Fruit fly (Drosophila melanogaster): ENCODE results near the gene CG1571.

CG1571 gene

DNA sequence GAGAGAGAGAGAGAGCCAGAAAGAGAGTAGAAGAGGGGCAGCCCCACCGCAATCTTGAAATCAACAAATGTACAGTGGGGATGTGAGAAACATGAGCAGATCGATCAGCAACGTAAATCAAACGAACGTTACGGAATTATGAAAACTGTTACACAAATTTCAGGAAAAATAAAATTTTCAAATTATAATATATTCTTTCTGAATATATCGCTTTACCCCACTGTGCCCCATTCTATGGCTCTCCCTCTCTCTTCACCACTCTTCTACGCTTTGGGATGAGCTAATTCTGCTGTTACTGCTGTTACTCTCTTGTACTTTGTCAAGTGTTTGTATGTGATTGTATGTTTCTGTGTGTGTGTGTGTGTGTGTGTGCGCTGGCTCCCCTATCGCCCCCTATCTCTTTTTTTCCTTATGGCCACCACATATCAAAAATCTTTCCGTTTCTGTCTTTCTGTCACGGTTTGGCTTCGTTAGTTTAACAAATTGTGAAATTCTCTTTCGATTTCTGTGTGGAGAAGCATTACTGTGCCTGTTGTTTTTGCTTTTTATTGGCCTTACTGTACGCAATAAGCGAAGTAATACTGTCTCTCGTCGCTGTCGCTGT lies 15.4 kb downstream of the CG1571 start (continued):
- peak; percentile 96 for TF ChIP-seq CG17829 (tag; optimal IDR thresholded peaks at IDR 0.05)
- TF ChIP-seq Atf6 (GFP tag; IDR thresholded peaks at IDR 0.05) = peak; percentile 98
- TF ChIP-seq CG2678 (tag; optimal IDR thresholded peaks at IDR 0.05) = peak; percentile 97
- TF ChIP-seq CG7556 (GFP tag; optimal IDR thresholded peaks at IDR 0.05) = peak; percentile 97
- peak; percentile 91 for TF ChIP-seq Dad (GFP tag; optimal IDR thresholded peaks at IDR 0.05)
- TF ChIP-seq vvl (GFP tag; IDR thresholded peaks at IDR 0.05) = peak; percentile 99
- TF ChIP-seq CG30020 (tag; optimal IDR thresholded peaks at IDR 0.05) = peak; percentile 57
- peak; percentile 88 for TF ChIP-seq CG16863 (GFP tag; optimal IDR thresholded peaks at IDR 0.05)
- TF ChIP-seq CG13287 (GFP tag; IDR thresholded peaks at IDR 0.05; ENCODE audit: partially characterized antibody) = peak; percentile 65
- peak; percentile 49 for TF ChIP-seq Dref (GFP tag; IDR thresholded peaks at IDR 0.05)
- peak; percentile 98 for TF ChIP-seq rib (GFP tag; IDR thresholded peaks at IDR 0.05)
- TF ChIP-seq CG14014 (GFP tag; IDR thresholded peaks at IDR 0.05) = peak; percentile 98
- TF ChIP-seq Sry-β (GFP tag; optimal IDR thresholded peaks at IDR 0.05) = no peak
- TF ChIP-seq E2f2 (GFP tag; IDR thresholded peaks at IDR 0.05) = peak; percentile 87
- peak; percentile 96 for TF ChIP-seq NfI (GFP tag; optimal IDR thresholded peaks at IDR 0.05)
- no peak for TF ChIP-seq CG8478 (optimal IDR thresholded peaks at IDR 0.05)
- peak; percentile 97 for TF ChIP-seq CG2712 (tag; optimal IDR thresholded peaks at IDR 0.05)
- peak; percentile 50 for TF ChIP-seq CG9876 (GFP tag; optimal IDR thresholded peaks at IDR 0.05)
- TF ChIP-seq seq (GFP tag; IDR thresholded peaks at IDR 0.05) = peak; percentile 98
- TF ChIP-seq sima (GFP tag; optimal IDR thresholded peaks at IDR 0.05) = peak; percentile 59
- peak; percentile 94 for TF ChIP-seq CG13775 (GFP tag; optimal IDR thresholded peaks at IDR 0.05)
- TF ChIP-seq tio (GFP tag; optimal IDR thresholded peaks at IDR 0.05) = peak; percentile 87
- no peak for TF ChIP-seq CG7963 (GFP tag; IDR thresholded peaks at IDR 0.05; ENCODE audit: partially characterized antibody)
- peak; percentile 99 for TF ChIP-seq CG17328 (GFP tag; IDR thresholded peaks at IDR 0.05)
- peak; percentile 76 for TF ChIP-seq YL-1 (GFP tag; optimal IDR thresholded peaks at IDR 0.05)
- peak; percentile 95 for TF ChIP-seq CG11723 (GFP tag; optimal IDR thresholded peaks at IDR 0.05)
- TF ChIP-seq BtbVII (GFP tag; optimal IDR thresholded peaks at IDR 0.05) = peak; percentile 97
- TF ChIP-seq otp (GFP tag; IDR thresholded peaks at IDR 0.05) = peak; percentile 99
- TF ChIP-seq trh (GFP tag; optimal IDR thresholded peaks at IDR 0.05) = peak; percentile 90
- peak; percentile 91 for TF ChIP-seq CG3407 (GFP tag; optimal IDR thresholded peaks at IDR 0.05)
- peak; percentile 98 for TF ChIP-seq E2f1 (GFP tag; IDR thresholded peaks at IDR 0.05)
- TF ChIP-seq CG2889 (GFP tag; IDR thresholded peaks at IDR 0.05) = peak; percentile 98
- no peak for TF ChIP-seq sc (optimal IDR thresholded peaks at IDR 0.05)
- TF ChIP-seq sc (GFP tag; optimal IDR thresholded peaks at IDR 0.05) = peak; percentile 93
- no peak for TF ChIP-seq tll (GFP tag; optimal IDR thresholded peaks at IDR 0.05)
- peak; percentile 94 for TF ChIP-seq CG1602 (GFP tag; optimal IDR thresholded peaks at IDR 0.05)
- TF ChIP-seq hb (GFP tag; IDR thresholded peaks at IDR 0.05; ENCODE audit: partially characterized antibody) = no peak
- TF ChIP-seq Sin3A (optimal IDR thresholded peaks at IDR 0.05) = no peak
- peak; percentile 99 for TF ChIP-seq so (GFP tag; IDR thresholded peaks at IDR 0.05)
- peak; percentile 93 for TF ChIP-seq schlank (tag; optimal IDR thresholded peaks at IDR 0.05)
- TF ChIP-seq usp (GFP tag; optimal IDR thresholded peaks at IDR 0.05) = no peak
- TF ChIP-seq CG15514 (GFP tag; optimal IDR thresholded peaks at IDR 0.05) = peak; percentile 93
- TF ChIP-seq CrebB (tag; optimal IDR thresholded peaks at IDR 0.05) = peak; percentile 92
- TF ChIP-seq maf-S (GFP tag; optimal IDR thresholded peaks at IDR 0.05) = peak; percentile 88
- peak; percentile 97 for TF ChIP-seq CG6813 (GFP tag; optimal IDR thresholded peaks at IDR 0.05)
- TF ChIP-seq sr (GFP tag; IDR thresholded peaks at IDR 0.05) = peak; percentile 96
- peak; percentile 9 for TF ChIP-seq kni (GFP tag; optimal IDR thresholded peaks at IDR 0.05)
- peak; percentile 99 for TF ChIP-seq ci (GFP tag; IDR thresholded peaks at IDR 0.05)
- peak; percentile 95 for TF ChIP-seq croc (GFP tag; conservative IDR thresholded peaks at IDR 0.05)
- peak; percentile 95 for TF ChIP-seq CG12071 (GFP tag; optimal IDR thresholded peaks at IDR 0.05)
- peak; percentile 90 for TF ChIP-seq CG11560 (tag; IDR thresholded peaks at IDR 0.05)
